Worm (Caenorhabditis elegans) whole organism, L4 larva: ENCODE measurements around the gene sra-33.

Source experiments
- D1046.2 ChIP-seq: fragments of 200-800 bp; sonication (Bioruptor generic); IDR thresholded peaks from 2 replicates; pipeline ENCODE4 v1.3.6; 2022; ENCODE audit warnings: missing genetic modification characterization, missing compliant biosample characterization
- F10B5.3 ChIP-seq: sonication (generic microtip); optimal IDR thresholded peaks from 2 replicates; lab custom pipeline; 2016; ENCODE audit warnings: mild to moderate bottlenecking, missing genetic modification characterization, missing compliant biosample characterization
- F44E2.7 ChIP-seq: fragments of 200-800 bp; sonication (Bioruptor generic); IDR thresholded peaks from 2 replicates; pipeline ENCODE4 v2.1.2; 2022; ENCODE audit warnings: missing genetic modification characterization, missing compliant biosample characterization
- R02D3.7 ChIP-seq: fragments of 150-350 bp; sonication (generic microtip); optimal IDR thresholded peaks from 3 replicates; lab custom pipeline; 2014; ENCODE audit warnings: missing biosample characterization, missing genetic modification characterization
- T26A8.4 ChIP-seq: fragments of 200-800 bp; sonication (Bioruptor generic); IDR thresholded peaks from 2 replicates; pipeline ENCODE4 v1.3.6; 2022; ENCODE audit warnings: missing genetic modification characterization, missing compliant biosample characterization
- Y75B8A.6 ChIP-seq: fragments of 200-800 bp; sonication (Bioruptor generic); IDR thresholded peaks from 2 replicates; pipeline ENCODE4 v1.3.6; 2022; ENCODE audit warnings: missing genetic modification reagents, missing genetic modification characterization, missing compliant biosample characterization
- ZK337.2 ChIP-seq: fragments of 200-800 bp; sonication (Bioruptor generic); IDR thresholded peaks from 2 replicates; pipeline ENCODE4 v1.3.6; 2022; ENCODE audit warnings: missing genetic modification reagents, missing genetic modification characterization, missing compliant biosample characterization
- ces-1 ChIP-seq: fragments of 150-350 bp; sonication (generic microtip); optimal IDR thresholded peaks from 4 replicates; lab custom pipeline; 2014; ENCODE audit warnings: missing biosample characterization, missing genetic modification reagents, missing genetic modification characterization
- ctbp-1 ChIP-seq: fragments of 200-800 bp; sonication (Bioruptor generic); IDR thresholded peaks from 2 replicates; pipeline ENCODE4 v1.3.6; 2022; ENCODE audit warnings: missing genetic modification reagents, missing genetic modification characterization, missing compliant biosample characterization
- dmd-6 ChIP-seq: fragments of 200-800 bp; sonication (Bioruptor generic); IDR thresholded peaks from 2 replicates; pipeline ENCODE4 v1.3.6; 2022; ENCODE audit warnings: missing genetic modification reagents, missing genetic modification characterization, missing compliant biosample characterization
- dmd-9 ChIP-seq: fragments of 200-800 bp; sonication (Bioruptor generic); IDR thresholded peaks from 2 replicates; pipeline ENCODE4 v1.3.6; 2022; ENCODE audit warnings: missing genetic modification reagents, missing genetic modification characterization, missing compliant biosample characterization
- hlh-30 ChIP-seq: sonication (generic microtip); optimal IDR thresholded peaks from 2 replicates; lab custom pipeline; 2017; ENCODE audit warnings: antibody characterized with exemption, mild to moderate bottlenecking, missing genetic modification characterization, missing compliant biosample characterization; ENCODE audit not compliant: insufficient read depth
- lsy-2 ChIP-seq, 2 experiments: fragments of 150-350 bp in 1 of 2; sonication (generic microtip) in 1 of 2; optimal IDR thresholded peaks; 2 replicates each; lab custom pipeline; 2014 to 2017; ENCODE audit warnings: missing biosample characterization in 2 of 2, missing genetic modification characterization in 2 of 2
- mep-1 ChIP-seq: fragments of 150-350 bp; sonication (generic microtip); optimal IDR thresholded peaks from 3 replicates; lab custom pipeline; 2014; ENCODE audit warnings: missing biosample characterization, missing genetic modification characterization
- mes-2 ChIP-seq: sonication (generic microtip); optimal IDR thresholded peaks from 2 replicates; lab custom pipeline; 2016; ENCODE audit warnings: missing genotype, mild to moderate bottlenecking, missing genetic modification characterization, missing compliant biosample characterization; ENCODE audit not compliant: poor library complexity, severe bottlenecking
- mxl-2 ChIP-seq: fragments of 200-800 bp; sonication (Bioruptor generic); conservative IDR thresholded peaks from 2 replicates; pipeline ENCODE4 v1.3.6; 2022; ENCODE audit warnings: missing genetic modification reagents, missing genetic modification characterization, missing compliant biosample characterization
- mxl-3 ChIP-seq: fragments of 200-800 bp; sonication (Bioruptor generic); optimal IDR thresholded peaks from 2 replicates; lab custom pipeline; 2018; ENCODE audit warnings: mild to moderate bottlenecking, missing genetic modification characterization, missing compliant biosample characterization
- nhr-10 ChIP-seq: fragments of 150-350 bp; optimal IDR thresholded peaks from 2 replicates; lab custom pipeline; 2014; ENCODE audit warnings: missing biosample characterization, missing genetic modification characterization
- nhr-102 ChIP-seq: sonication (generic microtip); optimal IDR thresholded peaks from 2 replicates; lab custom pipeline; 2016; ENCODE audit warnings: mild to moderate bottlenecking, missing genetic modification characterization, moderate library complexity, missing compliant biosample characterization
- nhr-11 ChIP-seq: fragments of 150-350 bp; optimal IDR thresholded peaks from 2 replicates; lab custom pipeline; 2014; ENCODE audit warnings: missing biosample characterization, missing genetic modification characterization
- nhr-25 ChIP-seq: sonication (generic microtip); optimal IDR thresholded peaks from 2 replicates; lab custom pipeline; 2017; ENCODE audit warnings: missing genetic modification characterization, mild to moderate bottlenecking, missing compliant biosample characterization, antibody characterized with exemption, moderate library complexity, borderline replicate concordance; ENCODE audit not compliant: insufficient read depth
- nhr-41 ChIP-seq: fragments of 200-800 bp; sonication (Bioruptor generic); IDR thresholded peaks from 2 replicates; pipeline ENCODE4 v1.3.6; 2022; ENCODE audit warnings: missing genetic modification reagents, missing genetic modification characterization, missing compliant biosample characterization
- nhr-48 ChIP-seq: sonication (generic microtip); optimal IDR thresholded peaks from 2 replicates; lab custom pipeline; 2016; ENCODE audit warnings: mild to moderate bottlenecking, missing genetic modification characterization, missing compliant biosample characterization
- nhr-6 ChIP-seq: fragments of 150-350 bp; optimal IDR thresholded peaks from 2 replicates; lab custom pipeline; 2014; ENCODE audit warnings: missing biosample characterization, missing genetic modification characterization
- php-3 ChIP-seq: fragments of 200-800 bp; sonication (Bioruptor generic); IDR thresholded peaks from 2 replicates; pipeline ENCODE4 v1.3.6; 2022; ENCODE audit warnings: missing genetic modification reagents, missing genetic modification characterization, missing compliant biosample characterization
- rbr-2 ChIP-seq: sonication (generic microtip); optimal IDR thresholded peaks from 2 replicates; lab custom pipeline; 2016; ENCODE audit warnings: missing genotype, missing genetic modification characterization, missing compliant biosample characterization
- saeg-2 ChIP-seq: fragments of 200-800 bp; sonication (Bioruptor generic); IDR thresholded peaks from 2 replicates; pipeline ENCODE4 v1.3.6; 2022; ENCODE audit warnings: missing genetic modification reagents, missing genetic modification characterization, missing compliant biosample characterization
- skn-1 ChIP-seq: fragments of 150-350 bp; optimal IDR thresholded peaks from 2 replicates; lab custom pipeline; 2014; ENCODE audit warnings: missing biosample characterization, missing genetic modification characterization
- snpc-4 ChIP-seq: fragments of 150-350 bp; optimal IDR thresholded peaks from 2 replicates; lab custom pipeline; 2014; ENCODE audit warnings: missing biosample characterization, missing genetic modification characterization
- unc-39 ChIP-seq: sonication (generic microtip); optimal IDR thresholded peaks from 2 replicates; lab custom pipeline; 2017; ENCODE audit warnings: missing biosample characterization, missing genetic modification characterization
- unc-62 ChIP-seq, 3 experiments: fragments of 150-350 bp in 1 of 3; sonication (generic microtip); optimal IDR thresholded peaks in 2 of 3; peaks in 1 of 3; 1 replicate in 1 of 3; 2 replicates in 2 of 3; lab custom pipeline; 2014 to 2017; ENCODE audit warnings: missing biosample characterization in 3 of 3, missing genetic modification characterization in 3 of 3, missing genetic modification reagents in 3 of 3, missing genotype in 1 of 3
- zag-1 ChIP-seq: fragments of 150-350 bp; optimal IDR thresholded peaks from 2 replicates; lab custom pipeline; 2014; ENCODE audit warnings: missing biosample characterization, missing genetic modification characterization
- zfp-2 ChIP-seq: sonication (generic microtip); optimal IDR thresholded peaks from 2 replicates; lab custom pipeline; 2016; ENCODE audit warnings: mild to moderate bottlenecking, missing genetic modification characterization, missing compliant biosample characterization

sra-33 gene

DNA sequence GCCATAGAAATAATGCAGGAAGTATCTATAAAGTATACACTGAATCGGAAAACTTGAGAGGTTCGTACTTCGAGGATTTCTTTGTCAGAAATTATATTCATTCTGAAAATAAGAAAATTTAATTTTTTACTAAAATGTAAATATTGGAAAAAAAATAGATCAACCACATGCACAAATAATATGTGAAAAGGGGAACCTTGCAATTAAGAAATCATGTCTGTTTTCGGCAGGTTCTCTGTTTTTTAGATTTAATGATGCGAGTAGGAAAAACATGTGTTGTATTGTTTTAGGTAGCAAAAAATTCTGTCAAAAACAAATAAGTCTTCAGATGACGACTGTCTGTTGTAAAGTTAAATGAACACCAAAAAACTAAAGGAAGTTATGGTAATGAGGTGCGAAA, at the start of gene sra-33:
sra-33 (minus strand) TSS at position 101 of the 400 bp plus-strand sequence.
- no peak for TF ChIP-seq dmd-9
- TF ChIP-seq lsy-2 (tag; optimal IDR thresholded peaks at IDR 0.05; lab: Kevin White, UChicago) = no peak
- no peak for TF ChIP-seq unc-62 (GFP tag; optimal IDR thresholded peaks at IDR 0.05 in 1 of 2; lab: Kevin White, UChicago)
- TF ChIP-seq unc-62 (tag; optimal IDR thresholded peaks at IDR 0.05; lab: Kevin White, UChicago) = no peak
- TF ChIP-seq mxl-2 (GFP tag; lab: Robert Waterston, UW) = no peak
- no peak for TF ChIP-seq nhr-25
- TF ChIP-seq nhr-102 (tag; lab: Kevin White, UChicago) = no peak
- no peak for TF ChIP-seq nhr-6 (tag; lab: Kevin White, UChicago)
- no peak for TF ChIP-seq php-3 (GFP tag; lab: Robert Waterston, UW)
- TF ChIP-seq nhr-48 (tag; lab: Kevin White, UChicago) = no peak
- no peak for TF ChIP-seq dmd-6
- no peak for TF ChIP-seq mes-2
- TF ChIP-seq ces-1 (GFP tag; lab: Kevin White, UChicago) = no peak
- TF ChIP-seq unc-39 (tag; lab: Kevin White, UChicago) = no peak
- no peak for TF ChIP-seq ZK337.2 (GFP tag; lab: Robert Waterston, UW)
- TF ChIP-seq nhr-41 (GFP tag; lab: Robert Waterston, UW) = no peak
- TF ChIP-seq mxl-3 (GFP tag; lab: Kevin White, UChicago) = no peak
- TF ChIP-seq zfp-2 (tag; lab: Kevin White, UChicago) = no peak
- TF ChIP-seq snpc-4 (tag; lab: Kevin White, UChicago) = no peak
- TF ChIP-seq nhr-10 (tag; lab: Kevin White, UChicago) = no peak
- no peak for TF ChIP-seq mep-1 (tag; lab: Kevin White, UChicago)

DNA sequence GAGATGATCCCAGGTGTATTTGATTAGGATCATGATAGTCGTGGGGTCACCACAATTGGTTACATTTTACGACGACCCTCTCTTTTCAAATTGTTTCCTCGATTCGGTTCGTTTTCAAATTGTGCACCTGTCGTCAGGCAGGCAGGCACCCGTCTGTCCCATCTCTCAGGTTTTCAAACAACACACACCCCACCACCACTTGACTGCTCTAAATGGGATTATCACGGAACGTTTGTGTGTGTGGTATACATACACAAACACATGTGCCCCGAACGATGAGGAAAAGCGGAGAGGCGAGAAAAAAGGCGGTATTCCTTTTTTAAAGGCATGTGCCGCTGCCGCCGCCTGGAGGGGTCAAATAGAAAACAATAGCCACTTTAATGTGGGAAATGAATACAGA, 48.3 kb upstream of the sra-33 start:
- TF ChIP-seq nhr-102 (tag; lab: Kevin White, UChicago) (no peak), F10B5.3 (no peak), hlh-30 (tag; lab: Kevin White, UChicago) (no peak), saeg-2 (GFP tag; lab: Robert Waterston, UW) (no peak), nhr-11 (tag; lab: Kevin White, UChicago) (no peak), F44E2.7 (GFP tag; lab: Robert Waterston, UW) (no peak), zag-1 (tag; lab: Kevin White, UChicago) (no peak), mes-2 (no peak), rbr-2 (tag; lab: Kevin White, UChicago) (no peak), Y75B8A.6 (GFP tag; lab: Robert Waterston, UW) (no peak), T26A8.4 (GFP tag; lab: Robert Waterston, UW) (no peak)

DNA sequence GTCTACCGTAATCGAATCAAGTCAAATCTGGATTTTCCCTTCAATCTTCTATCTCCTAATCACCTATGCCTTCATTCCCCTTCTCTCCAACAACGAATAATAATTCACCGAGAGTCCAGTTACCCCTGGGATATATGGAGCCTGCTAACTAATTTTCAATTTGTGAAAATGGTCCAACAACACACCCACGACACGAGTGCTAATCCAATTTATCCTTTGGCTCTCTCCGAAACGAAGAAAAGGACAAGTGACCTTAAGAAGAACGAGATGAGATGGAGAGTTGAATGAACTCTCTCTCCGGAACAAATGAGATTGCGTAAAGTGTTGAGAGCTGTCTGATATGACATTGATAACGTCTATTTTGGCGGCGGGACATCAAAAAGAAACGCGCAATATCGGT, 47.3 kb upstream of the sra-33 start:
- TF ChIP-seq skn-1 (tag; lab: Kevin White, UChicago) = no peak
- TF ChIP-seq unc-62 (GFP tag; optimal IDR thresholded peaks at IDR 0.05 in 1 of 2; lab: Kevin White, UChicago) = peak in 1 of 2 experiments; percentile 9
- no peak for TF ChIP-seq unc-62 (tag; optimal IDR thresholded peaks at IDR 0.05; lab: Kevin White, UChicago)

DNA sequence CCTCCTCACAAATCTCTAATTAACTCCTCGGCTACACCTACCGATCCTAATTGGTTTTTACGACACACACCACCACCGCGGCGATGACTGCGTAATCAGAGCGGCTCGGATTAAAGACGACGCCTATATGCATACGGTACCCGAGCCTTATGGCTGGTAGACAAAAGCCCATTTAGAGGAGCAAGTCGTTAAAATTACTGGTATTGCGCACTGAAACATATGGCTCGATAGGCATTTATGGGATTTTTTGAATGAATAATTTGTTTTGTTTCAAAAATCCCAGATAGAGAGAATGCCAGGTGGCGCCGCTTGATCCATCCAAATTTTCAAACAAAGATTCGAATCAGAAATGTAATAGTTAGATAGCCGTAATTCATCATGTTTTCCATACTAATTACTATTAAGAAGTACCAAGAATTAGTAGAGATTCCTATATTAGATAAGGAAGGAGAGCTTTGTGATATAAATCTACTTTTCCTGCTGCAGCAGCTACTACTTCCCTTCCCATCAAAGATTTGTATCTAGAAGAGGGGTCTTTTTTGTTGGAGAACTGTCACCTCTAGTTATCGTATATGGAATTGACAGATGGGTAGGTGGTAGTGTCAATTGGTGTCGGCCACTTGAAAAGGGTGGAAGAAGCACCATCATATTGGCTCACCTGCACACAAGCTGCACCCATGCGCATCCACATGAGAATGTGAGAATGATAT, 46.3 kb upstream of the sra-33 start:
- 0 out of 2 replicates have a peak, but pooled peaks have one; percentile 15 for TF ChIP-seq ctbp-1
- no peak for TF ChIP-seq ZK337.2 (GFP tag; lab: Robert Waterston, UW)
- TF ChIP-seq D1046.2 = 0 out of 2 replicates have a peak, but pooled peaks have one; percentile 34
- no peak for TF ChIP-seq R02D3.7 (tag; lab: Kevin White, UChicago)
